Worm (Caenorhabditis elegans): ENCODE measurements around the gene dhcr-7.
"Not testable (repeated sequence)": the region's sequence is repeated elsewhere in the genome, so short reads cannot be mapped to it uniquely, and the experiment has no call there.

The dhcr-7 gene

ce11 chrV:20518927-20519326 lies 33.7 kb upstream of the dhcr-7 start, which contains the start of gene Y38H6C.25:
Gene Y38H6C.25 (plus strand): TSS chrV:20519227.
- TF ChIP-seq ceh-16 (tag; optimal IDR thresholded peaks at IDR 0.05) (no peak), eor-1 (tag; optimal IDR thresholded peaks at IDR 0.05) (no peak), egl-27 (tag; optimal IDR thresholded peaks at IDR 0.05) (no peak), unc-62 (GFP tag; optimal IDR thresholded peaks at IDR 0.05) (no peak), ztf-11 (tag; optimal IDR thresholded peaks at IDR 0.05) (no peak), nfya-1 (tag; optimal IDR thresholded peaks at IDR 0.05; ENCODE audit: insufficient read depth) (no peak), sea-2 (GFP tag; optimal IDR thresholded peaks at IDR 0.05) (no peak), skn-1 (tag; optimal IDR thresholded peaks at IDR 0.05) (no peak), elt-1 (tag; optimal IDR thresholded peaks at IDR 0.05) (no peak), ZK546.5 (tag; optimal IDR thresholded peaks at IDR 0.05) (no peak), nhr-67 (tag; optimal IDR thresholded peaks at IDR 0.05) (no peak), ztf-4 (tag; optimal IDR thresholded peaks at IDR 0.05) (no peak), ama-1 (optimal IDR thresholded peaks at IDR 0.05) (no peak), mml-1 (tag; optimal IDR thresholded peaks at IDR 0.05) (no peak), R02D3.7 (tag; optimal IDR thresholded peaks at IDR 0.05) (no peak), daf-12 (tag; optimal IDR thresholded peaks at IDR 0.05) (no peak), lsy-12 (tag; optimal IDR thresholded peaks at IDR 0.05) (no peak), ceh-28 (tag; optimal IDR thresholded peaks at IDR 0.05) (no peak), fos-1 (tag; optimal IDR thresholded peaks at IDR 0.05) (no peak), snpc-4 (tag; optimal IDR thresholded peaks at IDR 0.05) (no peak)

- TF ChIP-seq snpc-4 (tag; optimal IDR thresholded peaks at IDR 0.05): no peak
- TF ChIP-seq elt-2 (tag; optimal IDR thresholded peaks at IDR 0.05): no peak
- TF ChIP-seq pqm-1 (tag; optimal IDR thresholded peaks at IDR 0.05): no peak
- no peak for TF ChIP-seq ama-1 (optimal IDR thresholded peaks at IDR 0.05)
- no peak for TF ChIP-seq hmg-11 (tag; optimal IDR thresholded peaks at IDR 0.05)
- no peak for TF ChIP-seq jun-1 (tag; optimal IDR thresholded peaks at IDR 0.05)
- TF ChIP-seq egl-5 (tag; optimal IDR thresholded peaks at IDR 0.05): no peak
- TF ChIP-seq tbx-2 (tag; optimal IDR thresholded peaks at IDR 0.05): no peak
- no peak for TF ChIP-seq ztf-4 (tag; optimal IDR thresholded peaks at IDR 0.05)
- TF ChIP-seq nhr-12 (tag; optimal IDR thresholded peaks at IDR 0.05): no peak
- no peak for TF ChIP-seq nfya-1 (tag; optimal IDR thresholded peaks at IDR 0.05; ENCODE audit: insufficient read depth)
- TF ChIP-seq daf-12 (tag; optimal IDR thresholded peaks at IDR 0.05): no peak
- no peak for TF ChIP-seq nhr-28 (tag; optimal IDR thresholded peaks at IDR 0.05)
- no peak for TF ChIP-seq zag-1 (tag; optimal IDR thresholded peaks at IDR 0.05)
- no peak for TF ChIP-seq egl-27 (tag; optimal IDR thresholded peaks at IDR 0.05)
Observed at ce11 chrV:20517005-20517404, 31.8 kb upstream of the dhcr-7 start.

- TF ChIP-seq ceh-16 (tag; optimal IDR thresholded peaks at IDR 0.05) (no peak), elt-2 (tag; optimal IDR thresholded peaks at IDR 0.05) (peak; percentile 58)
Observed at ce11 chrV:20514483-20514882, 29.3 kb upstream of the dhcr-7 start.

DNA sequence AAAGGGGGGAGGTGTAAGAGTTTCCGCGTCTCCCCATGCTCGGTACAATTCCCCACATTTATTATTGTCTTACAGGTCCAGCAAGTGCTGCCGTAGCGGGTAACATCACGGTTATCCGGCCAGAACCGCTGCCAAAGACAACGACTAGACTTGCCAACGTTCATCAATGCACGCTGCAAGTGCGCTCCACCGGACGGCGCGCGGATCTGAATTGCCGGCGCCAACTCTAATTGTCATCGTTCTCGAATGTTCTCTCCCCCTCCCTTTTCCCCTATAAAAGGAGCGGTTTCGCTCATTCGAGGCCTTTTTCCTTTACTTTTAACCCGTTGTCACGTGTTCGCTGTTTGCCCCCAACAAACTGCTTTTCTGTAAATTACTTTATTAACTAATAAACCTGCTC lies 28.5 kb upstream of the dhcr-7 start, which contains the start of gene Y38H6C.8:
Gene Y38H6C.8 (plus strand): TSS at position 301 of the 400 bp plus-strand sequence.
- not testable (repeated sequence) for TF ChIP-seq lin-39, ceh-28, elt-2 (tag; optimal IDR thresholded peaks at IDR 0.05)

ce11 chrV:20509427-20509826 lies 24.2 kb upstream of the dhcr-7 start:
- TF ChIP-seq elt-2 (tag; optimal IDR thresholded peaks at IDR 0.05) (no peak), nhr-43 (tag; optimal IDR thresholded peaks at IDR 0.05; ENCODE audit: poor library complexity, severe bottlenecking) (no peak), nfya-1 (tag; optimal IDR thresholded peaks at IDR 0.05; ENCODE audit: insufficient read depth) (no peak), ztf-11 (tag; optimal IDR thresholded peaks at IDR 0.05) (no peak), fkh-2 (tag; optimal IDR thresholded peaks at IDR 0.05) (no peak), nhr-28 (tag; optimal IDR thresholded peaks at IDR 0.05) (no peak), nhr-23 (tag; optimal IDR thresholded peaks at IDR 0.05) (no peak), nhr-11 (tag; optimal IDR thresholded peaks at IDR 0.05) (no peak), mdl-1 (tag; optimal IDR thresholded peaks at IDR 0.05) (no peak), nhr-12 (tag; optimal IDR thresholded peaks at IDR 0.05) (no peak), lin-15B (tag; optimal IDR thresholded peaks at IDR 0.05) (no peak), egl-27 (tag; optimal IDR thresholded peaks at IDR 0.05) (no peak), ceh-82 (tag; optimal IDR thresholded peaks at IDR 0.05) (no peak), elt-1 (tag; optimal IDR thresholded peaks at IDR 0.05) (no peak), hmg-11 (tag; optimal IDR thresholded peaks at IDR 0.05) (no peak), fkh-10 (GFP tag; optimal IDR thresholded peaks at IDR 0.05) (no peak), sea-2 (GFP tag; optimal IDR thresholded peaks at IDR 0.05) (no peak)

Measured in whole organism, L3 larva.